Worm (Caenorhabditis elegans): ENCODE results near the gene K01A6.8.

DNA sequence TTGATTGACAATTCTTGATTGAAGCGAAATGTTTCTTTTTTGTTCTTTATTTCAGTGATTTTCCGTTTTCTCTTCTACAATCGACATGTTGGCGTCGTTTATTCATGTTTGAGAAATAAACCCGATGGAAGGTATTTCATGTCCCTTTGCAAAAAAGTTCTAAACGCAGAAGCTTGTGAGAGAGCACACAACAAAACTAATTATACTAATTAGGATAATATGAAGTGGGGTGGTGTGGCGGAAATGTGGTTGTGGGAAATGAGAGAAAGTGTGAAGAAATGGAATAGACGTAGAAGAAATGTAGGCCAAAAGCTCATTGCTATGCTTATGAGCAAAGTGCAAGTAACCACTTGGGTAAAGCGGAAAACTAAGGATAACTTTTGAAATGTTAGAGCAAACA, 45.7 kb upstream of the K01A6.8 start:
- TF ChIP-seq him-1 (tag; optimal IDR thresholded peaks at IDR 0.05) = no peak
- no peak for TF ChIP-seq dao-5 (tag; optimal IDR thresholded peaks at IDR 0.05)

All from whole organism, L4/young adult.